Fruit fly (Drosophila melanogaster) whole organism, embryonic: ENCODE data around the gene nompB.
A peak's percentile ranks its signal among the peaks of the same experiment; 100 is the strongest.

Experiments
- Bdp1 ChIP-seq: fragments of 200-800 bp; sonication (Bioruptor generic); optimal IDR thresholded peaks from 3 replicates; lab custom pipeline; 2016; ENCODE audit warnings: missing biosample characterization, missing genetic modification characterization
- CG10321 ChIP-seq: fragments of 200-800 bp; sonication (Bioruptor generic); IDR thresholded peaks from 2 replicates; pipeline ENCODE4 v1.3.6; 2022; ENCODE audit warnings: missing biosample characterization, missing genetic modification characterization
- CG11560 ChIP-seq: fragments of 200-800 bp; sonication (Bioruptor generic); IDR thresholded peaks from 3 replicates; pipeline ENCODE4 v1.3.6; 2022; ENCODE audit warnings: missing biosample characterization, missing genetic modification characterization
- CG12236 ChIP-seq: fragments of 200-800 bp; sonication (Bioruptor generic); optimal IDR thresholded peaks from 2 replicates; lab custom pipeline; 2016; ENCODE audit warnings: missing biosample characterization, missing genetic modification characterization
- CG13287 ChIP-seq: fragments of 200-800 bp; sonication (Bioruptor generic); IDR thresholded peaks from 2 replicates; pipeline ENCODE4 v1.3.6; 2022; ENCODE audit warnings: missing biosample characterization, missing genetic modification characterization; ENCODE audit not compliant: partially characterized antibody
- CG14965 ChIP-seq: fragments of 200-800 bp; sonication (Bioruptor generic); optimal IDR thresholded peaks from 2 replicates; lab custom pipeline; 2016; ENCODE audit warnings: missing biosample characterization, missing genetic modification characterization, borderline replicate concordance
- CG15269 ChIP-seq: fragments of 200-800 bp; sonication (Bioruptor generic); optimal IDR thresholded peaks from 2 replicates; lab custom pipeline; 2018; ENCODE audit warnings: missing biosample characterization, mild to moderate bottlenecking, missing genetic modification characterization, moderate library complexity
- CG15514 ChIP-seq: fragments of 200-800 bp; sonication (Bioruptor generic); optimal IDR thresholded peaks from 3 replicates; lab custom pipeline; 2017; ENCODE audit warnings: missing biosample characterization, missing genetic modification characterization, mild to moderate bottlenecking, moderate library complexity, missing genetic modification reagents
- CG1603 ChIP-seq: fragments of 200-800 bp; sonication (Bioruptor generic); optimal IDR thresholded peaks from 2 replicates; lab custom pipeline; 2019; ENCODE audit warnings: missing biosample characterization, mild to moderate bottlenecking, missing genetic modification characterization, moderate library complexity
- CG3838 ChIP-seq: fragments of 200-800 bp; sonication (Bioruptor generic); optimal IDR thresholded peaks from 3 replicates; lab custom pipeline; 2016; ENCODE audit warnings: missing biosample characterization, missing genetic modification characterization
- CG4617 ChIP-seq: fragments of 200-800 bp; sonication (Bioruptor generic); optimal IDR thresholded peaks from 3 replicates; lab custom pipeline; 2016; ENCODE audit warnings: missing biosample characterization, missing genetic modification characterization, borderline replicate concordance
- CG6854 ChIP-seq: fragments of 200-800 bp; sonication (Bioruptor generic); optimal IDR thresholded peaks from 3 replicates; lab custom pipeline; 2017; ENCODE audit warnings: missing biosample characterization, mild to moderate bottlenecking, missing genetic modification characterization
- CG9932 ChIP-seq: fragments of 200-800 bp; sonication (Bioruptor generic); IDR thresholded peaks from 2 replicates; pipeline ENCODE4 v1.3.6; 2022; ENCODE audit warnings: missing biosample characterization, missing genetic modification characterization
- CoRest ChIP-seq: fragments of 200-800 bp; sonication (Bioruptor generic); optimal IDR thresholded peaks from 3 replicates; lab custom pipeline; 2018; ENCODE audit warnings: missing biosample characterization, mild to moderate bottlenecking, missing genetic modification characterization, moderate library complexity
- D ChIP-seq, 2 experiments: fragments of 200-800 bp in 1 of 2; fragments of >200 bp in 1 of 2; sonication (Bioruptor generic) in 1 of 2; optimal IDR thresholded peaks; 2 replicates in 1 of 2; 3 replicates in 1 of 2; lab custom pipeline; 2017; ENCODE audit warnings: mild to moderate bottlenecking in 1 of 2, missing biosample characterization in 1 of 2, missing genetic modification characterization in 1 of 2, missing genetic modification reagents in 1 of 2
- Deaf1 ChIP-seq: fragments of 200-800 bp; optimal IDR thresholded peaks from 3 replicates; lab custom pipeline; 2019; ENCODE audit warnings: missing biosample characterization, mild to moderate bottlenecking, missing genetic modification characterization, moderate library complexity
- Dek ChIP-seq: fragments of 200-800 bp; sonication (Bioruptor generic); optimal IDR thresholded peaks from 3 replicates; lab custom pipeline; 2019; ENCODE audit warnings: missing biosample characterization, mild to moderate bottlenecking, missing genetic modification characterization, moderate library complexity
- Dip2 ChIP-seq: fragments of 200-800 bp; sonication (Bioruptor generic); IDR thresholded peaks from 2 replicates; pipeline ENCODE4 v1.3.6; 2022; ENCODE audit warnings: missing biosample characterization, missing genetic modification characterization
- Dp ChIP-seq: fragments of 200-800 bp; sonication (Bioruptor generic); optimal IDR thresholded peaks from 2 replicates; lab custom pipeline; 2018; ENCODE audit warnings: missing biosample characterization, mild to moderate bottlenecking, missing genetic modification characterization, moderate library complexity
- Dref ChIP-seq: fragments of 200-800 bp; sonication (Bioruptor generic); IDR thresholded peaks from 2 replicates; pipeline ENCODE4 v1.3.6; 2022; ENCODE audit warnings: missing biosample characterization, missing genetic modification characterization
- H15 ChIP-seq: fragments of 200-800 bp; sonication (Bioruptor generic); IDR thresholded peaks from 3 replicates; pipeline ENCODE4 v1.3.6; 2022; ENCODE audit warnings: missing biosample characterization, missing genetic modification characterization
- HLH3B ChIP-seq: fragments of 200-800 bp; sonication (Bioruptor generic); IDR thresholded peaks from 2 replicates; pipeline ENCODE4 v1.3.6; 2022; ENCODE audit warnings: missing biosample characterization, missing genetic modification characterization
- Hand ChIP-seq: fragments of 200-800 bp; sonication (Bioruptor generic); optimal IDR thresholded peaks from 2 replicates; lab custom pipeline; 2017; ENCODE audit warnings: mild to moderate bottlenecking, missing biosample characterization, missing genetic modification reagents, missing genetic modification characterization
- Hr39 ChIP-seq: fragments of >200 bp; optimal IDR thresholded peaks from 2 replicates; lab custom pipeline; 2017
- Med ChIP-seq: fragments of 200-800 bp; sonication (Bioruptor generic); peaks from one replicate; lab custom pipeline; 2016; ENCODE audit warnings: missing biosample characterization, missing genetic modification characterization, mild to moderate bottlenecking, inconsistent platforms, moderate library complexity
- Mes4 ChIP-seq: fragments of 200-800 bp; sonication (Bioruptor generic); optimal IDR thresholded peaks from 2 replicates; lab custom pipeline; 2016; ENCODE audit warnings: missing biosample characterization, missing genetic modification characterization
- NC2α ChIP-seq: fragments of 200-800 bp; sonication (Bioruptor generic); optimal IDR thresholded peaks from 2 replicates; lab custom pipeline; 2016; ENCODE audit warnings: missing biosample characterization, missing genetic modification characterization
- NfI ChIP-seq: fragments of 200-800 bp; sonication (Bioruptor generic); optimal IDR thresholded peaks from 3 replicates; lab custom pipeline; 2018; ENCODE audit warnings: missing biosample characterization, mild to moderate bottlenecking, missing genetic modification characterization, moderate library complexity
- Sin3A ChIP-seq: fragments of >200 bp; optimal IDR thresholded peaks from 2 replicates; lab custom pipeline; 2018
- Stat92E ChIP-seq, 3 experiments: fragments of >200 bp in 2 of 3; fragments of 200-800 bp in 1 of 3; sonication (Bioruptor generic) in 1 of 3; optimal IDR thresholded peaks; 2 replicates each; lab custom pipeline; 2017 to 2019; ENCODE audit warnings: missing biosample characterization in 3 of 3, missing genetic modification characterization in 3 of 3, mild to moderate bottlenecking in 1 of 3, moderate library complexity in 1 of 3
- br ChIP-seq: fragments of >200 bp; optimal IDR thresholded peaks from 2 replicates; lab custom pipeline; 2017
- btn ChIP-seq: fragments of 200-800 bp; sonication (Bioruptor generic); optimal IDR thresholded peaks from 2 replicates; lab custom pipeline; 2016; ENCODE audit warnings: missing biosample characterization, missing genetic modification characterization
- ci ChIP-seq: fragments of 200-800 bp; sonication (Bioruptor generic); IDR thresholded peaks from 3 replicates; pipeline ENCODE4 v1.3.6; 2022; ENCODE audit warnings: missing biosample characterization, missing genetic modification characterization
- corto ChIP-seq: fragments of 200-800 bp; sonication (Bioruptor generic); optimal IDR thresholded peaks from 2 replicates; lab custom pipeline; 2016; ENCODE audit warnings: missing biosample characterization, mild to moderate bottlenecking, missing genetic modification characterization, moderate library complexity
- dm ChIP-seq: fragments of 200-800 bp; sonication (Bioruptor generic); optimal IDR thresholded peaks from 3 replicates; lab custom pipeline; 2016; ENCODE audit warnings: missing biosample characterization, missing genetic modification characterization
- emc ChIP-seq: fragments of 200-800 bp; sonication (Bioruptor generic); optimal IDR thresholded peaks from 2 replicates; lab custom pipeline; 2016; ENCODE audit warnings: missing biosample characterization, missing genetic modification characterization
- ind ChIP-seq: fragments of 200-800 bp; sonication (Bioruptor generic); optimal IDR thresholded peaks from 3 replicates; lab custom pipeline; 2016; ENCODE audit warnings: missing biosample characterization, missing genetic modification characterization
- ken ChIP-seq: fragments of 200-800 bp; sonication (Bioruptor generic); IDR thresholded peaks from 3 replicates; pipeline ENCODE4 v1.3.6; 2022; ENCODE audit warnings: missing biosample characterization, missing genetic modification characterization
- pho ChIP-seq: fragments of 200-800 bp; sonication (Bioruptor generic); optimal IDR thresholded peaks from 2 replicates; lab custom pipeline; 2016; ENCODE audit warnings: missing biosample characterization, missing genetic modification characterization
- slp2 ChIP-seq: fragments of 200-800 bp; sonication (Bioruptor generic); optimal IDR thresholded peaks from 2 replicates; lab custom pipeline; 2016; ENCODE audit warnings: missing biosample characterization, missing genetic modification characterization
- sna ChIP-seq: fragments of 200-800 bp; sonication (Bioruptor generic); IDR thresholded peaks from 2 replicates; pipeline ENCODE4 v1.3.6; 2022; ENCODE audit warnings: missing biosample characterization, missing genetic modification characterization; ENCODE audit not compliant: partially characterized antibody
- tll ChIP-seq, 2 experiments: fragments of 200-800 bp in 1 of 2; fragments of >200 bp in 1 of 2; sonication (Bioruptor generic) in 1 of 2; optimal IDR thresholded peaks; 2 replicates each; lab custom pipeline; 2017 to 2019; ENCODE audit warnings: missing biosample characterization in 2 of 2, missing genetic modification characterization in 2 of 2, mild to moderate bottlenecking in 1 of 2, moderate library complexity in 1 of 2
- trh ChIP-seq: fragments of 200-800 bp; sonication (Bioruptor generic); optimal IDR thresholded peaks from 2 replicates; lab custom pipeline; 2016; ENCODE audit warnings: missing biosample characterization, missing genetic modification characterization
- ttk ChIP-seq: fragments of 200-800 bp; sonication (Bioruptor generic); IDR thresholded peaks from 2 replicates; pipeline ENCODE4 v2.1.2; 2022; ENCODE audit warnings: missing biosample characterization, missing genetic modification characterization
- unc-4 ChIP-seq: fragments of 200-800 bp; sonication (Bioruptor generic); IDR thresholded peaks from 2 replicates; pipeline ENCODE4 v1.3.6; 2022; ENCODE audit warnings: missing biosample characterization, missing genetic modification characterization; ENCODE audit not compliant: partially characterized antibody
- vnd ChIP-seq: fragments of 200-800 bp; sonication (Bioruptor generic); IDR thresholded peaks from 3 replicates; pipeline ENCODE4 v1.3.6; 2022; ENCODE audit warnings: missing biosample characterization, missing genetic modification characterization; ENCODE audit not compliant: partially characterized antibody
- yki ChIP-seq: fragments of >200 bp; optimal IDR thresholded peaks from 3 replicates; lab custom pipeline; 2018
- zfh1 ChIP-seq: fragments of 200-800 bp; sonication (Bioruptor generic); IDR thresholded peaks from 3 replicates; pipeline ENCODE4 v1.3.6; 2022; ENCODE audit warnings: missing biosample characterization, missing genetic modification characterization

Gene nompB

dm6 chr2L:21628533-21628932 is 39.3 kb upstream of the nompB start (continued):
- TF ChIP-seq Mes4 (no peak), Bdp1 (no peak), CG10321 (GFP tag; lab: Robert Waterston, UW) (peak; percentile 92), H15 (GFP tag; lab: Robert Waterston, UW) (no peak), dm (GFP tag; lab: Kevin White, UChicago) (no peak), Dek (tag; lab: Kevin White, UChicago) (no peak), NC2α (no peak), zfh1 (0 out of 3 replicates have a peak, but pooled peaks have one; percentile 21), ken (GFP tag; lab: Robert Waterston, UW) (0 out of 3 replicates have a peak, but pooled peaks have one; percentile 17), slp2 (GFP tag; lab: Kevin White, UChicago) (no peak)

dm6 chr2L:21627957-21628356 is 38.7 kb upstream of the nompB start:
- TF ChIP-seq pho (GFP tag; lab: Kevin White, UChicago) (no peak), Deaf1 (tag; lab: Kevin White, UChicago) (peak; percentile 13), ken (GFP tag; lab: Robert Waterston, UW) (0 out of 3 replicates have a peak, but pooled peaks have one; percentile 17), ttk (peak; percentile 8; the same call in 1 of the 2 replicates), ci (GFP tag; lab: Robert Waterston, UW) (0 out of 3 replicates have a peak, but pooled peaks have one; percentile 28), CG3838 (GFP tag; lab: Kevin White, UChicago) (no peak), Med (GFP tag; lab: Kevin White, UChicago) (peak; percentile 53), HLH3B (GFP tag; lab: Robert Waterston, UW) (0 out of 2 replicates have a peak, but pooled peaks have one; percentile 8)

DNA sequence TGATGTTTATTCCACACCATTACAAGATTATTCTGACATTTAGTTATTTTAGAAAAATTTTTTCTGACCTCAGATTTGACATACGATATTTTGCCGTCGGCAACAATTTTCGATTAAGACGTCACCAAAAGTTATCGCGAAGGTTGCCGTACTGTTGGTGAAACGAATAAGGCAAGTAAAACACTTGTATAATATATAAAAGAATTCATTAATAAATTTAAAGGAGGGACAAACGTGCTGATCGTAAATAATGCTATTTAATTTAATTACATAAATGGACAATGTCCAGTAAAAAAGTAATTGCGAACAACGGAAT is 35.2 kb upstream of the nompB start:
- TF ChIP-seq CG1603 (peak; percentile 57), btn (no peak), unc-4 (GFP tag; lab: Robert Waterston, UW) (peak; percentile 48; the same call in 1 of the 2 replicates), sna (GFP tag; lab: Robert Waterston, UW) (no peak), Dref (peak; percentile 65), CG12236 (GFP tag; lab: Kevin White, UChicago) (no peak), D (optimal IDR thresholded peaks at IDR 0.05; lab: Kevin White, UChicago) (no peak), D (GFP tag; optimal IDR thresholded peaks at IDR 0.05; lab: Kevin White, UChicago) (no peak), trh (no peak), br (lab: Kevin White, UChicago) (no peak), corto (no peak), Hand (GFP tag; lab: Kevin White, UChicago) (no peak), CG14965 (GFP tag; lab: Kevin White, UChicago) (no peak), ind (GFP tag; lab: Kevin White, UChicago) (no peak), CG4617 (GFP tag; lab: Kevin White, UChicago) (peak; percentile 32), Dip2 (GFP tag; lab: Robert Waterston, UW) (no peak), Hr39 (lab: Kevin White, UChicago) (no peak), CG11560 (tag; lab: Robert Waterston, UW) (no peak), Dp (GFP tag; lab: Kevin White, UChicago) (peak; percentile 16), CG13287 (GFP tag; lab: Robert Waterston, UW) (peak; percentile 61), Stat92E (GFP tag; optimal IDR thresholded peaks at IDR 0.05; lab: Kevin White, UChicago) (no peak), tll (GFP tag; optimal IDR thresholded peaks at IDR 0.05; lab: Kevin White, UChicago) (no peak), vnd (peak; percentile 14; the same call in 1 of the 3 replicates), CG15514 (GFP tag; lab: Kevin White, UChicago) (peak; percentile 5), CG6854 (GFP tag; lab: Kevin White, UChicago) (no peak), Med (GFP tag; lab: Kevin White, UChicago) (peak; percentile 77), Dek (tag; lab: Kevin White, UChicago) (no peak), Mes4 (no peak), CG15269 (no peak), NfI (GFP tag; lab: Kevin White, UChicago) (no peak), yki (lab: Kevin White, UChicago) (no peak), CG9932 (GFP tag; lab: Robert Waterston, UW) (no peak), CoRest (no peak), emc (no peak), Sin3A (lab: Kevin White, UChicago) (no peak)
